Fruit fly (Drosophila melanogaster): ENCODE results near the gene CG1647.

The CG1647 gene

DNA sequence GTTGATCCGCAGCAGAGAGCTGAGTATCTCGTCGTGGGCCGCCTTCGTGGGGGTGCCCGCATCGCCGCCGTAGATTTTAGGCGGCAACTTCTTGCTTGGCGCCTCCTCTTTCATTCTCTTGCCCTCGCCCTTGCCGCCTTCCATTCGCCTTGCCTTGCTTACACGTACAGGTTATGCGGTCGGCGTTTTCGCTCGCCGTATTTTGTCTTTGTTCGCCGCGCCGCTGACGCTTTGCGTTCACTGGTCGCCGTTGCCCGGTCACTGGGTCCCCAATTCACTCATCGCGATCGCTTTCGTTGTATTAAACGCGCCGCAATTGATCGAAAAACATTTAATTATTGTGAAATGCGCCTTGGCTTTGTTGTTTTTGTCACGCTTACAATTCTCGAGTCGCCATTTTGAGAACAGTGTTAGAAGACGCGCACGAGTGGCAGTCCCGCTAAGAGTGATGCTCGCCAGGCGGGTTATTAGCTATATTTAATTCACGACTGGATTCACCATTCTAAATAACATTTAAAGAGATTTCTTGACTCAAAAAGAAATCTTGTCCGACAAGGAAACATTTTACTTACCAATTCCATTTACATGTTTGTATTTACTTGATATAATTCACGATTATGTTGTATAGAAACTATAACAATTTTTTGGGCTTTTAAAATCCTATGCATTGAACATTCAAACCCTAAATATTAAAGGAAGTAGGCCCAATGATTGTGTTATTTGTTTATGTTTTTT lies 8.9 kb upstream of the CG1647 start, which contains the start of gene wdn (continued):
- TF ChIP-seq CG1233 (GFP tag; optimal IDR thresholded peaks at IDR 0.05) (no peak), B-H2 (GFP tag; optimal IDR thresholded peaks at IDR 0.05) (no peak), Usf (GFP tag; optimal IDR thresholded peaks at IDR 0.05) (no peak), CG17912 (GFP tag; optimal IDR thresholded peaks at IDR 0.05) (no peak), HmgZ (tag; optimal IDR thresholded peaks at IDR 0.05) (peak; percentile 1), Dbx (GFP tag; IDR thresholded peaks at IDR 0.05) (peak; percentile 53; the same call in 1 of the 3 replicates), CG13424 (tag; optimal IDR thresholded peaks at IDR 0.05) (no peak), dimm (GFP tag; IDR thresholded peaks at IDR 0.05) (no peak), CG16815 (GFP tag; optimal IDR thresholded peaks at IDR 0.05) (no peak), tup (GFP tag; optimal IDR thresholded peaks at IDR 0.05) (no peak), CG9817 (tag; optimal IDR thresholded peaks at IDR 0.05) (peak; percentile 16), abd-A (tag; optimal IDR thresholded peaks at IDR 0.05) (no peak), CG7271 (tag; optimal IDR thresholded peaks at IDR 0.05) (no peak), CG18262 (tag; optimal IDR thresholded peaks at IDR 0.05) (peak; percentile 15), CG5180 (GFP tag; optimal IDR thresholded peaks at IDR 0.05) (no peak), CG11723 (GFP tag; optimal IDR thresholded peaks at IDR 0.05) (no peak), CG30431 (GFP tag; optimal IDR thresholded peaks at IDR 0.05) (no peak), slp2 (GFP tag; optimal IDR thresholded peaks at IDR 0.05) (no peak), Six4 (GFP tag; optimal IDR thresholded peaks at IDR 0.05) (no peak), psq (GFP tag; optimal IDR thresholded peaks at IDR 0.05) (no peak), Opbp (GFP tag; IDR thresholded peaks at IDR 0.05; ENCODE audit: partially characterized antibody) (0 out of 3 replicates have a peak, but pooled peaks have one; percentile 8), CG3281 (GFP tag; optimal IDR thresholded peaks at IDR 0.05) (no peak), CG15514 (GFP tag; optimal IDR thresholded peaks at IDR 0.05) (peak; percentile 92), nmo (GFP tag; optimal IDR thresholded peaks at IDR 0.05) (no peak), trh (GFP tag; optimal IDR thresholded peaks at IDR 0.05) (no peak), E2f1 (GFP tag; IDR thresholded peaks at IDR 0.05) (peak; percentile 50; the same call in 1 of the 2 replicates), Scr (GFP tag; IDR thresholded peaks at IDR 0.05; ENCODE audit: partially characterized antibody) (peak; percentile 36; the same call in 1 of the 2 replicates), Neu2 (GFP tag; optimal IDR thresholded peaks at IDR 0.05; ENCODE audit: borderline replicate concordance) (no peak), insv (GFP tag; optimal IDR thresholded peaks at IDR 0.05) (no peak), Sox102F (GFP tag; optimal IDR thresholded peaks at IDR 0.05) (no peak), CG8388 (GFP tag; optimal IDR thresholded peaks at IDR 0.05) (no peak), CG15696 (tag; optimal IDR thresholded peaks at IDR 0.05) (no peak), CG12299 (tag; optimal IDR thresholded peaks at IDR 0.05) (no peak), Drgx (GFP tag; IDR thresholded peaks at IDR 0.05) (no peak), tap (tag; optimal IDR thresholded peaks at IDR 0.05) (no peak), CG1647 (GFP tag; optimal IDR thresholded peaks at IDR 0.05) (no peak), CG2889 (GFP tag; IDR thresholded peaks at IDR 0.05) (no peak), CG10267 (tag; optimal IDR thresholded peaks at IDR 0.05) (peak; percentile 88), prd (optimal IDR thresholded peaks at IDR 0.05) (peak in 1 of 2 experiments; percentile 29), prd (GFP tag; IDR thresholded peaks at IDR 0.05) (no peak), Hey (tag; optimal IDR thresholded peaks at IDR 0.05) (no peak), bab2 (GFP tag; optimal IDR thresholded peaks at IDR 0.05) (peak; percentile 2), phol (tag; optimal IDR thresholded peaks at IDR 0.05) (peak; percentile 100), Bgb (GFP tag; IDR thresholded peaks at IDR 0.05; ENCODE audit: partially characterized antibody) (peak; percentile 25; the same call in 1 of the 2 replicates), jumu (GFP tag; optimal IDR thresholded peaks at IDR 0.05) (peak; percentile 3), pb (GFP tag; optimal IDR thresholded peaks at IDR 0.05) (no peak), CG6854 (GFP tag; optimal IDR thresholded peaks at IDR 0.05) (no peak), BEAF-32 (GFP tag; optimal IDR thresholded peaks at IDR 0.05) (peak; percentile 17), ash1 (GFP tag; optimal IDR thresholded peaks at IDR 0.05) (no peak)
